Fruit fly (Drosophila melanogaster): Measurements from ENCODE around the gene CG6885.

DNA sequence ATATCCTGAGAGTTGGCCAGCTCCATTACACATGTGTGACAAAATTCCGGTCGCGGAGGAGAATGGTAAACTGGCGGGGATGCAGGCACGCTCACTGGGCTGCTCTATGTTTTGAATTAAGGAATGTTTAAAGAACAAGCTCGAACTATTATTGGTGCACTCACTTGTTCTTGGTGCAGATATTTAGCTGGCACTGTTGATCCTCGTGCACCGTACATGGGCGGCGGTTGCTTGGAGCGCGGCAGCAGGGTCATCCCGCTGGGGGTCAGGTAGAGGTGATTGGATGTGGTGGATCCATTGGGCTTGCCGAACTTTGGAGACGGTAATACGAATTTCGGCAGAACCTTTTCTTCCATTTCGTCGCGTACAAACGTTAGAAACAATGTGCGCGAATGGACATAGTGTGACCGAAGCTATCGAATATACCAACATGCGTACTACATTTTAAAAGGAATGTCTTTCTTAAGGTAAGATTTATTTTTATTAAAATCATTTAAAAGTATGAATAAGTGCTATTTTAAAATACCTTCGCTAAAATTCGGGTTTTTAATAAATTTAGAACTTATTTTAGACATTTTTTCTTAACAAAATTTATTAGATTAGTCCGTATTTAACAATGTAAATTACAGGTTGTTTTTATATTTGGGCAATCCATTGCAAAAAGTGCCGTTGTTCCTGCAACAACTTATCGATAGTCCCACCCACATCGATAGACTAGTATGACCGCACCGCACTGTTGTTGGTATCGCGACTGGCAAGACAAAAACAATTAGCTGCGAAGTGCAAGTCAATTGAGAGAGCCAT, 3.9 kb downstream of the CG6885 start, which contains the start of the genes Nufip and Atg3:
- TF ChIP-seq acj6 (GFP tag; optimal IDR thresholded peaks at IDR 0.05) (peak; percentile 12), ss (GFP tag; optimal IDR thresholded peaks at IDR 0.05) (no peak), Hr4 (GFP tag; optimal IDR thresholded peaks at IDR 0.05) (peak; percentile 45), fd85E (GFP tag; optimal IDR thresholded peaks at IDR 0.05) (no peak), cyc (GFP tag; optimal IDR thresholded peaks at IDR 0.05) (peak; percentile 23), Smox (GFP tag; optimal IDR thresholded peaks at IDR 0.05) (no peak)

Measured in whole organism, prepupa.